Fruit fly (Drosophila melanogaster): ENCODE data around the gene CG34043.
A peak's percentile ranks its signal among the peaks of the same experiment; 100 is the strongest.

CG34043 gene

dm6 chr2L:10237725-10238446, 42.8 kb downstream of the CG34043 start, which contains the start of gene mthl15 (continued):
- TF ChIP-seq CG33557 (GFP tag; optimal IDR thresholded peaks at IDR 0.05) (peak; percentile 36), CG1792 (GFP tag; optimal IDR thresholded peaks at IDR 0.05) (no peak), eyg (GFP tag; optimal IDR thresholded peaks at IDR 0.05) (no peak), CG17612 (GFP tag; IDR thresholded peaks at IDR 0.05) (no peak), unc-4 (GFP tag; IDR thresholded peaks at IDR 0.05; ENCODE audit: partially characterized antibody) (no peak), CG17385 (GFP tag; optimal IDR thresholded peaks at IDR 0.05) (no peak), eve (GFP tag; optimal IDR thresholded peaks at IDR 0.05) (peak in 1 of 2 experiments; percentile 62), CG4617 (GFP tag; optimal IDR thresholded peaks at IDR 0.05; ENCODE audit: borderline replicate concordance) (no peak), CG6272 (GFP tag; IDR thresholded peaks at IDR 0.05) (no peak), Fer2 (tag; optimal IDR thresholded peaks at IDR 0.05) (no peak), CG2199 (GFP tag; IDR thresholded peaks at IDR 0.05) (no peak), tgo (GFP tag; IDR thresholded peaks at IDR 0.05) (no peak), CG14667 (GFP tag; IDR thresholded peaks at IDR 0.05) (no peak), CG1602 (GFP tag; optimal IDR thresholded peaks at IDR 0.05) (no peak), Oli (tag; optimal IDR thresholded peaks at IDR 0.05) (no peak), Asciz (GFP tag; optimal IDR thresholded peaks at IDR 0.05) (peak; percentile 5), Lhr (GFP tag; optimal IDR thresholded peaks at IDR 0.05) (no peak), Nf-YB (GFP tag; optimal IDR thresholded peaks at IDR 0.05) (no peak), Pdp1 (GFP tag; optimal IDR thresholded peaks at IDR 0.05) (peak in 1 of 2 experiments; percentile 75), HLH4C (GFP tag; IDR thresholded peaks at IDR 0.05; ENCODE audit: partially characterized antibody) (0 out of 3 replicates have a peak, but pooled peaks have one; percentile 39), tll (GFP tag; optimal IDR thresholded peaks at IDR 0.05) (peak in 1 of 2 experiments; percentile 26), dmrt11E (tag; optimal IDR thresholded peaks at IDR 0.05) (peak; percentile 34), GATAe (GFP tag; conservative IDR thresholded peaks at IDR 0.05) (no peak), Hey (tag; optimal IDR thresholded peaks at IDR 0.05) (no peak), CG12219 (GFP tag; optimal IDR thresholded peaks at IDR 0.05) (peak; percentile 31), disco-r (GFP tag; optimal IDR thresholded peaks at IDR 0.05) (no peak), NC2α (GFP tag; optimal IDR thresholded peaks at IDR 0.05) (peak; percentile 22), ERR (GFP tag; optimal IDR thresholded peaks at IDR 0.05) (no peak), crc (GFP tag; optimal IDR thresholded peaks at IDR 0.05) (peak; percentile 6), grn (GFP tag; optimal IDR thresholded peaks at IDR 0.05) (peak; percentile 28), pan (optimal IDR thresholded peaks at IDR 0.05) (no peak), pan (GFP tag; optimal IDR thresholded peaks at IDR 0.05 in 1 of 2, IDR thresholded peaks at IDR 0.05 in 1 of 2) (no peak), insv (GFP tag; optimal IDR thresholded peaks at IDR 0.05) (no peak), emc (GFP tag; optimal IDR thresholded peaks at IDR 0.05) (no peak), ranshi (GFP tag; IDR thresholded peaks at IDR 0.05) (no peak), schlank (tag; optimal IDR thresholded peaks at IDR 0.05) (no peak), wek (GFP tag; optimal IDR thresholded peaks at IDR 0.05) (peak; percentile 48), C15 (GFP tag; IDR thresholded peaks at IDR 0.05) (no peak), CG4730 (GFP tag; IDR thresholded peaks at IDR 0.05) (no peak), CG43689 (GFP tag; IDR thresholded peaks at IDR 0.05) (no peak), Rfx (GFP tag; IDR thresholded peaks at IDR 0.05) (no peak), CG10654 (GFP tag; optimal IDR thresholded peaks at IDR 0.05) (no peak), pb (GFP tag; optimal IDR thresholded peaks at IDR 0.05) (no peak), CG7963 (GFP tag; IDR thresholded peaks at IDR 0.05; ENCODE audit: partially characterized antibody) (no peak), TFAM (GFP tag; optimal IDR thresholded peaks at IDR 0.05) (no peak), CG9932 (GFP tag; IDR thresholded peaks at IDR 0.05) (no peak), Blimp-1 (GFP tag; optimal IDR thresholded peaks at IDR 0.05) (no peak), Antp (GFP tag; optimal IDR thresholded peaks at IDR 0.05) (no peak), CG7357 (GFP tag; IDR thresholded peaks at IDR 0.05) (no peak), nerfin-1 (tag; optimal IDR thresholded peaks at IDR 0.05) (no peak)
